Fruit fly (Drosophila melanogaster) whole organism, embryonic: Measurements from ENCODE around the gene CG10570.

Experiments used
- Antp ChIP-seq: fragments of 200-800 bp; sonication (Bioruptor generic); optimal IDR thresholded peaks from 3 replicates; lab custom pipeline; 2016; ENCODE audit warnings: missing biosample characterization, missing genetic modification characterization
- Atf6 ChIP-seq: fragments of 200-800 bp; sonication (Bioruptor generic); IDR thresholded peaks from 2 replicates; pipeline ENCODE4 v1.3.6; 2022; ENCODE audit warnings: missing biosample characterization, missing genetic modification characterization
- BEAF-32 ChIP-seq: fragments of 200-800 bp; sonication (Bioruptor generic); optimal IDR thresholded peaks from 3 replicates; lab custom pipeline; 2017; ENCODE audit warnings: missing biosample characterization, missing genetic modification characterization, mild to moderate bottlenecking, moderate library complexity, missing genetic modification reagents
- CG10654 ChIP-seq: fragments of 200-800 bp; sonication (Bioruptor generic); optimal IDR thresholded peaks from 2 replicates; lab custom pipeline; 2016; ENCODE audit warnings: missing biosample characterization, missing genetic modification characterization
- CG10959 ChIP-seq: fragments of 200-800 bp; sonication (Bioruptor generic); IDR thresholded peaks from 2 replicates; pipeline ENCODE4 v1.3.6; 2022; ENCODE audit warnings: missing biosample characterization, missing genetic modification characterization
- CG11695 ChIP-seq: fragments of 200-800 bp; sonication (Bioruptor generic); IDR thresholded peaks from 3 replicates; pipeline ENCODE4 v1.3.6; 2022; ENCODE audit warnings: missing biosample characterization, missing genetic modification characterization
- CG12104 ChIP-seq: fragments of 200-800 bp; sonication (Bioruptor generic); optimal IDR thresholded peaks from 3 replicates; lab custom pipeline; 2016; ENCODE audit warnings: missing biosample characterization, missing genetic modification characterization
- CG13424 ChIP-seq: fragments of 200-800 bp; sonication (Bioruptor generic); optimal IDR thresholded peaks from 2 replicates; lab custom pipeline; 2019; ENCODE audit warnings: missing biosample characterization, mild to moderate bottlenecking, missing genetic modification characterization, moderate library complexity
- CG15073 ChIP-seq: fragments of 200-800 bp; sonication (Bioruptor generic); optimal IDR thresholded peaks from 2 replicates; lab custom pipeline; 2016; ENCODE audit warnings: missing biosample characterization, missing genetic modification characterization
- CG16813 ChIP-seq: fragments of 200-800 bp; sonication (Bioruptor generic); IDR thresholded peaks from 3 replicates; pipeline ENCODE4 v1.3.6; 2022; ENCODE audit warnings: missing biosample characterization, missing genetic modification characterization; ENCODE audit not compliant: partially characterized antibody
- CG17829 ChIP-seq: fragments of 200-800 bp; optimal IDR thresholded peaks from 2 replicates; lab custom pipeline; 2019; ENCODE audit warnings: missing biosample characterization, mild to moderate bottlenecking, missing genetic modification characterization, moderate library complexity
- CG18262 ChIP-seq: fragments of 200-800 bp; optimal IDR thresholded peaks from 3 replicates; lab custom pipeline; 2019; ENCODE audit warnings: missing biosample characterization, mild to moderate bottlenecking, missing genetic modification characterization, moderate library complexity
- CG2678 ChIP-seq: fragments of 200-800 bp; sonication (Bioruptor generic); optimal IDR thresholded peaks from 3 replicates; lab custom pipeline; 2019; ENCODE audit warnings: missing biosample characterization, mild to moderate bottlenecking, missing genetic modification characterization, moderate library complexity
- CG32532 ChIP-seq: fragments of 200-800 bp; sonication (Bioruptor generic); IDR thresholded peaks from 2 replicates; pipeline ENCODE4 v1.3.6; 2022; ENCODE audit warnings: missing biosample characterization, missing genetic modification characterization
- CG34422 ChIP-seq: fragments of 200-800 bp; sonication (Bioruptor generic); IDR thresholded peaks from 3 replicates; pipeline ENCODE4 v1.3.6; 2022; ENCODE audit warnings: missing biosample characterization, missing genetic modification characterization
- CG3847 ChIP-seq: fragments of 200-800 bp; sonication (Bioruptor generic); IDR thresholded peaks from 2 replicates; pipeline ENCODE4 v1.3.6; 2022; ENCODE audit warnings: missing biosample characterization, missing genetic modification characterization
- CG7839 ChIP-seq: fragments of 200-800 bp; sonication (Bioruptor generic); optimal IDR thresholded peaks from 3 replicates; lab custom pipeline; 2018; ENCODE audit warnings: missing biosample characterization, mild to moderate bottlenecking, missing genetic modification characterization, moderate library complexity
- CG8924 ChIP-seq: fragments of 200-800 bp; optimal IDR thresholded peaks from 3 replicates; lab custom pipeline; 2019; ENCODE audit warnings: missing biosample characterization, mild to moderate bottlenecking, missing genetic modification characterization, moderate library complexity
- CHES-1-like ChIP-seq: fragments of 200-800 bp; sonication (Bioruptor generic); optimal IDR thresholded peaks from 2 replicates; lab custom pipeline; 2016; ENCODE audit warnings: missing biosample characterization, missing genetic modification characterization
- CoRest ChIP-seq: fragments of 200-800 bp; sonication (Bioruptor generic); optimal IDR thresholded peaks from 3 replicates; lab custom pipeline; 2018; ENCODE audit warnings: missing biosample characterization, mild to moderate bottlenecking, missing genetic modification characterization, moderate library complexity
- Dref ChIP-seq: fragments of 200-800 bp; sonication (Bioruptor generic); IDR thresholded peaks from 2 replicates; pipeline ENCODE4 v1.3.6; 2022; ENCODE audit warnings: missing biosample characterization, missing genetic modification characterization
- Ets97D ChIP-seq: fragments of 200-800 bp; sonication (Bioruptor generic); optimal IDR thresholded peaks from 3 replicates; lab custom pipeline; 2016; ENCODE audit warnings: missing biosample characterization, missing genetic modification characterization
- Fer1 ChIP-seq: fragments of 200-800 bp; sonication (Bioruptor generic); optimal IDR thresholded peaks from 2 replicates; lab custom pipeline; 2017; ENCODE audit warnings: missing biosample characterization, mild to moderate bottlenecking, missing genetic modification characterization
- HLH4C ChIP-seq: fragments of 200-800 bp; sonication (Bioruptor generic); IDR thresholded peaks from 3 replicates; pipeline ENCODE4 v1.3.6; 2022; ENCODE audit warnings: missing biosample characterization, missing genetic modification characterization; ENCODE audit not compliant: partially characterized antibody
- Med ChIP-seq: fragments of 200-800 bp; sonication (Bioruptor generic); peaks from one replicate; lab custom pipeline; 2016; ENCODE audit warnings: missing biosample characterization, missing genetic modification characterization, mild to moderate bottlenecking, inconsistent platforms, moderate library complexity
- Mrtf ChIP-seq: fragments of 200-800 bp; sonication (Bioruptor generic); IDR thresholded peaks from 3 replicates; pipeline ENCODE4 v1.3.6; 2022; ENCODE audit warnings: missing biosample characterization, missing genetic modification characterization
- Poxn ChIP-seq: fragments of 200-800 bp; sonication (Bioruptor generic); IDR thresholded peaks from 2 replicates; pipeline ENCODE4 v1.3.6; 2022; ENCODE audit warnings: missing biosample characterization, missing genetic modification characterization
- Ptx1 ChIP-seq: fragments of 200-800 bp; sonication (Bioruptor generic); IDR thresholded peaks from 2 replicates; pipeline ENCODE4 v1.3.6; 2022; ENCODE audit warnings: missing biosample characterization, missing genetic modification characterization
- Sox102F ChIP-seq: fragments of 200-800 bp; sonication (Bioruptor generic); optimal IDR thresholded peaks from 2 replicates; lab custom pipeline; 2018; ENCODE audit warnings: missing biosample characterization, mild to moderate bottlenecking, missing genetic modification characterization, moderate library complexity
- Spps ChIP-seq: fragments of 200-800 bp; sonication (Bioruptor generic); optimal IDR thresholded peaks from 2 replicates; lab custom pipeline; 2018; ENCODE audit warnings: missing biosample characterization, mild to moderate bottlenecking, missing genetic modification characterization
- Stat92E ChIP-seq, 3 experiments: fragments of >200 bp in 2 of 3; fragments of 200-800 bp in 1 of 3; sonication (Bioruptor generic) in 1 of 3; optimal IDR thresholded peaks; 2 replicates each; lab custom pipeline; 2017 to 2019; ENCODE audit warnings: missing biosample characterization in 3 of 3, missing genetic modification characterization in 3 of 3, mild to moderate bottlenecking in 1 of 3, moderate library complexity in 1 of 3
- bbx ChIP-seq: fragments of 200-800 bp; sonication (Bioruptor generic); IDR thresholded peaks from 2 replicates; pipeline ENCODE4 v1.3.6; 2022; ENCODE audit warnings: missing biosample characterization, missing genetic modification characterization; ENCODE audit not compliant: partially characterized antibody
- cato ChIP-seq: fragments of 200-800 bp; sonication (Bioruptor generic); optimal IDR thresholded peaks from 2 replicates; lab custom pipeline; 2016; ENCODE audit warnings: missing biosample characterization, missing genetic modification characterization, borderline replicate concordance
- crol ChIP-seq: fragments of 200-800 bp; sonication (Bioruptor generic); IDR thresholded peaks from 2 replicates; pipeline ENCODE4 v1.3.6; 2022; ENCODE audit warnings: missing biosample characterization, missing genetic modification characterization
- dmrt11E ChIP-seq: fragments of 200-800 bp; sonication (Bioruptor generic); optimal IDR thresholded peaks from 3 replicates; lab custom pipeline; 2018; ENCODE audit warnings: missing biosample characterization, mild to moderate bottlenecking, missing genetic modification characterization, moderate library complexity
- dysf ChIP-seq: fragments of 200-800 bp; sonication (Bioruptor generic); IDR thresholded peaks from 3 replicates; pipeline ENCODE4 v1.3.6; 2022; ENCODE audit warnings: missing biosample characterization, missing genetic modification characterization
- ftz-f1 ChIP-seq: fragments of 200-800 bp; sonication (Bioruptor generic); optimal IDR thresholded peaks from 2 replicates; lab custom pipeline; 2016; ENCODE audit warnings: missing biosample characterization, missing genetic modification characterization
- inv ChIP-seq: fragments of 200-800 bp; sonication (Bioruptor generic); IDR thresholded peaks from 2 replicates; pipeline ENCODE4 v1.3.6; 2022; ENCODE audit warnings: missing biosample characterization, missing genetic modification characterization; ENCODE audit not compliant: partially characterized antibody
- kay ChIP-seq: fragments of 200-800 bp; sonication (Bioruptor generic); optimal IDR thresholded peaks from 2 replicates; lab custom pipeline; 2016; ENCODE audit warnings: missing biosample characterization, missing genetic modification characterization
- klu ChIP-seq: fragments of 200-800 bp; sonication (Bioruptor generic); IDR thresholded peaks from 2 replicates; pipeline ENCODE4 v1.3.6; 2022; ENCODE audit warnings: missing biosample characterization, missing genetic modification characterization
- pb ChIP-seq: fragments of 200-800 bp; sonication (Bioruptor generic); optimal IDR thresholded peaks from 3 replicates; lab custom pipeline; 2016; ENCODE audit warnings: missing biosample characterization, missing genetic modification characterization
- row ChIP-seq: fragments of 200-800 bp; sonication (Bioruptor generic); IDR thresholded peaks from 3 replicates; pipeline ENCODE4 v1.3.6; 2022; ENCODE audit warnings: missing biosample characterization, missing genetic modification characterization
- scrt ChIP-seq: fragments of 200-800 bp; sonication (Bioruptor generic); optimal IDR thresholded peaks from 2 replicates; lab custom pipeline; 2018; ENCODE audit warnings: missing biosample characterization, mild to moderate bottlenecking, missing genetic modification characterization, moderate library complexity
- seq ChIP-seq: fragments of 200-800 bp; sonication (Bioruptor generic); IDR thresholded peaks from 2 replicates; pipeline ENCODE4 v1.3.6; 2022; ENCODE audit warnings: missing biosample characterization, missing genetic modification characterization
- slp2 ChIP-seq: fragments of 200-800 bp; sonication (Bioruptor generic); optimal IDR thresholded peaks from 2 replicates; lab custom pipeline; 2016; ENCODE audit warnings: missing biosample characterization, missing genetic modification characterization
- sr ChIP-seq: fragments of 200-800 bp; sonication (Bioruptor generic); IDR thresholded peaks from 3 replicates; pipeline ENCODE4 v1.3.6; 2022; ENCODE audit warnings: missing biosample characterization, missing genetic modification characterization
- tap ChIP-seq: fragments of 200-800 bp; optimal IDR thresholded peaks from 3 replicates; lab custom pipeline; 2019; ENCODE audit warnings: missing biosample characterization, mild to moderate bottlenecking, missing genetic modification characterization, moderate library complexity
- ttk ChIP-seq: fragments of 200-800 bp; sonication (Bioruptor generic); IDR thresholded peaks from 2 replicates; pipeline ENCODE4 v2.1.2; 2022; ENCODE audit warnings: missing biosample characterization, missing genetic modification characterization
- zfh1 ChIP-seq: fragments of 200-800 bp; sonication (Bioruptor generic); IDR thresholded peaks from 3 replicates; pipeline ENCODE4 v1.3.6; 2022; ENCODE audit warnings: missing biosample characterization, missing genetic modification characterization

Gene CG10570

DNA sequence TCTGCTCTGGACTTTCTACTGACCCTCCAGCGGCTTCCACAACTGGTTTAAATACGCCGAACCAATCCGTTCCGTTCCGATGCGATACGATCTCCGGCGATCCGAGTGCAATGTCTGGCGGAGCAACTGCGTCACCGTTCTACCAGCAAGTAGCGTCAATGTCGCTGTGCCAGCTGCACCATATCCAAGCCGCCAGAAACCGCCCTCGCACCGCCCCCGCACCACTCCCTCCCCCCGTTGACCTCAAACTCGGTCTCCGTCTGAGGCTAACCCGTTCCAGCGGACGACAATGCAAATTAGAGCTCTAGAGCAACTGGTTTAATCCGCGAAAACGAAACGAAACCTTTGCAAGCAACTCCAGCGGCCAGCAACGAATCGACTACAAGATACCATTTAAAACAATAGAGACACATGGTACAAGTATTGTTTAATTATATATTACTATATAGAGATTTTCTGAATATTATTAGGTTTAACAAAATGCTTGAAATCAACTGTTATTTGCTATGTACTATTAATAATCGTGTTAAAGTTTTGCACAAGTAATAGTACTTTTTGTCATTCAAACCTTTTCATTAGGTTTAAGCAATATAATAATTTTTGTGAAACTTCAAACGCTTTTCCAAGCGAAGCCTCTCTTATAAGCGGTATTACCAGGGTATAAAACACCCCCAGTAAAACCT is at the start of gene CG10570, which contains the start of gene CG42502:
TSS of gene CG10570 (minus strand) at position 293 of the 683 bp plus-strand sequence.
TSS of gene CG42502 (minus strand) at position 293 of the 683 bp plus-strand sequence.
- no peak for TF ChIP-seq Sox102F (GFP tag; lab: Kevin White, UChicago)
- peak; percentile 5 for TF ChIP-seq Med
- TF ChIP-seq CG12104 = no peak
- no peak for TF ChIP-seq BEAF-32 (GFP tag; lab: Kevin White, UChicago)
- no peak for TF ChIP-seq CHES-1-like
- no peak for TF ChIP-seq CG34422 (GFP tag; lab: Robert Waterston, UW)
- TF ChIP-seq CG17829 (tag; lab: Kevin White, UChicago) = no peak
- no peak for TF ChIP-seq Antp (GFP tag; lab: Kevin White, UChicago)
- TF ChIP-seq Stat92E (GFP tag; optimal IDR thresholded peaks at IDR 0.05; lab: Kevin White, UChicago) = no peak
- peak; percentile 32; the same call in 1 of the 2 replicates for TF ChIP-seq klu (GFP tag; lab: Robert Waterston, UW)
- TF ChIP-seq CoRest (tag; lab: Kevin White, UChicago) = peak; percentile 7
- TF ChIP-seq Ets97D (GFP tag; lab: Kevin White, UChicago) = no peak
- peak; percentile 61 for TF ChIP-seq row (GFP tag; lab: Robert Waterston, UW)
- peak; percentile 5 for TF ChIP-seq CG7839 (tag; lab: Kevin White, UChicago)
- TF ChIP-seq ttk (GFP tag; lab: Robert Waterston, UW) = no peak
- no peak for TF ChIP-seq tap (tag; lab: Kevin White, UChicago)
- peak; percentile 50; the same call in 1 of the 2 replicates for TF ChIP-seq crol (GFP tag; lab: Robert Waterston, UW)
- TF ChIP-seq CG32532 (GFP tag; lab: Robert Waterston, UW) = no peak
- TF ChIP-seq scrt (GFP tag; lab: Kevin White, UChicago) = no peak
- TF ChIP-seq pb = no peak
- TF ChIP-seq Poxn (GFP tag; lab: Robert Waterston, UW) = no peak
- peak; percentile 1 for TF ChIP-seq CG18262
- TF ChIP-seq dmrt11E (tag; lab: Kevin White, UChicago) = no peak
- no peak for TF ChIP-seq inv (GFP tag; lab: Robert Waterston, UW)
- no peak for TF ChIP-seq Mrtf (GFP tag; lab: Robert Waterston, UW)
- no peak for TF ChIP-seq CG13424
- TF ChIP-seq CG3847 (GFP tag; lab: Robert Waterston, UW) = no peak
- no peak for TF ChIP-seq kay
- peak; percentile 48; the same call in 1 of the 3 replicates for TF ChIP-seq dysf
- no peak for TF ChIP-seq Atf6 (GFP tag; lab: Robert Waterston, UW)
- TF ChIP-seq Dref (GFP tag; lab: Robert Waterston, UW) = 0 out of 2 replicates have a peak, but pooled peaks have one; percentile 21
- peak; percentile 21; the same call in 1 of the 2 replicates for TF ChIP-seq bbx
- TF ChIP-seq CG10654 = no peak
- TF ChIP-seq CG15073 (GFP tag; lab: Kevin White, UChicago) = no peak
- TF ChIP-seq Fer1 (GFP tag; lab: Kevin White, UChicago) = no peak
- peak; percentile 43; the same call in 2 of the 3 replicates for TF ChIP-seq HLH4C (GFP tag; lab: Robert Waterston, UW)
- peak; percentile 2 for TF ChIP-seq CG8924
- no peak for TF ChIP-seq ftz-f1 (GFP tag; lab: Kevin White, UChicago)
- TF ChIP-seq sr (GFP tag; lab: Robert Waterston, UW) = 0 out of 3 replicates have a peak, but pooled peaks have one; percentile 5
- TF ChIP-seq CG2678 (tag; lab: Kevin White, UChicago) = peak; percentile 29
- TF ChIP-seq CG10959 (GFP tag; lab: Robert Waterston, UW) = no peak
- 0 out of 3 replicates have a peak, but pooled peaks have one; percentile 16 for TF ChIP-seq CG16813 (GFP tag; lab: Robert Waterston, UW)
- no peak for TF ChIP-seq slp2
- TF ChIP-seq CG11695 (GFP tag; lab: Robert Waterston, UW) = no peak
- TF ChIP-seq Ptx1 (GFP tag; lab: Robert Waterston, UW) = 0 out of 2 replicates have a peak, but pooled peaks have one; percentile 25
- 0 out of 3 replicates have a peak, but pooled peaks have one; percentile 25 for TF ChIP-seq zfh1 (GFP tag; lab: Robert Waterston, UW)
- TF ChIP-seq Spps (tag; lab: Kevin White, UChicago) = no peak
- no peak for TF ChIP-seq cato
- TF ChIP-seq seq = no peak
